Worm (Caenorhabditis elegans) whole organism, midembryonic: ENCODE data around the gene Y71H2AL.2.

Source experiments
- T22C8.4 ChIP-seq: fragments of 200-800 bp; sonication (Bioruptor generic); IDR thresholded peaks from 2 replicates; pipeline ENCODE4 v1.3.6; 2022; ENCODE audit warnings: missing genetic modification characterization, missing compliant biosample characterization
- flt-1 ChIP-seq: fragments of 200-800 bp; sonication (Bioruptor generic); IDR thresholded peaks from 2 replicates; pipeline ENCODE4 v1.3.6; 2022; ENCODE audit warnings: missing genetic modification characterization, missing compliant biosample characterization
- klf-2 ChIP-seq: fragments of 200-800 bp; sonication (Bioruptor generic); conservative IDR thresholded peaks from 2 replicates; pipeline ENCODE4 v1.3.6; 2022; ENCODE audit warnings: missing genetic modification reagents, missing genetic modification characterization, missing compliant biosample characterization
- tab-1 ChIP-seq: fragments of 200-800 bp; sonication (Bioruptor generic); IDR thresholded peaks from 2 replicates; pipeline ENCODE4 v1.3.6; 2022; ENCODE audit warnings: missing genetic modification characterization, missing compliant biosample characterization
- ztf-23 ChIP-seq: fragments of 200-800 bp; sonication (Bioruptor generic); IDR thresholded peaks from 2 replicates; pipeline ENCODE4 v1.3.6; 2022; ENCODE audit warnings: missing genetic modification reagents, missing genetic modification characterization, missing compliant biosample characterization

DNA sequence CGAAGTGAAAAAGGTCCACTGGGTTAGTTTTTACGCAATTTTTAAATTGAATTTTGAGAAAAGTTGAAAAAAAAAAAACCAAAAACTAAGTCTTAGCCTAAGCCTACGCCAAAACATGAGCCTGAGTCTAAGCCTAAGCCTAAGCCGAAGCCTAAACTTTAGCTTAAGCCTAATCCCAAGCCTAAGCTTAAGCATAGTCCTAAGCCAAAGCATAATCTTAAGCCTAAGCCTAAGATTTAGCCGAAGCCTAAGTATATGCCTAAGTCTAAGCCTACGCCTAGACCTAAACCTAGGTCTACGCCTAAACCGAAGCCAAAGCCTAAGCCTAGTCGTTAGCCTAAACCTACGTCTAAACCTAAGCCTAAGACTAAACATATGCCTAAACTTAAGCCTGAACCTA is 44.5 kb upstream of the Y71H2AL.2 start:
- no peak for TF ChIP-seq klf-2 (GFP tag; lab: Robert Waterston, UW)
- no peak for TF ChIP-seq tab-1 (GFP tag; lab: Robert Waterston, UW)
- TF ChIP-seq flt-1 (GFP tag; lab: Robert Waterston, UW), result no peak
- TF ChIP-seq ztf-23 (GFP tag; lab: Robert Waterston, UW), result no peak
- TF ChIP-seq T22C8.4, result no peak
